Worm (Caenorhabditis elegans): Measurements from ENCODE around the gene Y32F6A.5.

DNA sequence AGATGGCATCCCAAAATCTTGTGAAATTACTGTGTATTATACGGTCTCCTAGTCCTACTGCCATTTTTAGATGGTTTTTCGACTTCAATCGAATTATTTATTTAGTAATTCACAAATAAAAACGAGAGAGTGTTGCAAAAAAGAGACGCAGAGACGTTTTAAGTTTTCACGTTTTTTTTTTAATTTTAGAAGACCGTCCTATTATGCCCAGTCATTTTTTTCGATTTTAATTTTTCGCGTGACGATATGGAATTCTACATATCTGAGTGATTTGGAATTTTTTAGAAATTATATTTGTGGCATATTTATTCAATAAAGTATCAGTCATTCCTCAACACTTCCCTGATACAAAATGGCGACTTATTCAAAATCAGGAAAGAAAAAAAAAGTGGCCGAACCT lies 43.3 kb upstream of the Y32F6A.5 start, which contains the start of gene C35A5.4:
- TF ChIP-seq egl-13 (tag; optimal IDR thresholded peaks at IDR 0.05) (no peak), efl-1 (optimal IDR thresholded peaks at IDR 0.05) (no peak), efl-1 (GFP tag; optimal IDR thresholded peaks at IDR 0.05 in 1 of 2) (no peak), lin-39 (tag; optimal IDR thresholded peaks at IDR 0.05) (no peak), rnt-1 (tag; optimal IDR thresholded peaks at IDR 0.05) (no peak), elt-3 (tag; optimal IDR thresholded peaks at IDR 0.05) (no peak), hlh-17 (GFP tag; optimal IDR thresholded peaks at IDR 0.05; ENCODE audit: borderline replicate concordance) (no peak), aly-2 (tag; optimal IDR thresholded peaks at IDR 0.05) (no peak), hpl-2 (GFP tag; optimal IDR thresholded peaks at IDR 0.05) (no peak), fkh-10 (GFP tag; optimal IDR thresholded peaks at IDR 0.05) (no peak), skn-1 (tag; optimal IDR thresholded peaks at IDR 0.05) (no peak), isw-1 (GFP tag; IDR thresholded peaks at IDR 0.05) (no peak), unc-130 (tag; optimal IDR thresholded peaks at IDR 0.05) (no peak)

Data from whole organism, L1 larva.